Fruit fly (Drosophila melanogaster) whole organism, embryonic: ENCODE results near the gene cni.

ENCODE experiments used
- ATbp ChIP-seq: fragments of 200-800 bp; sonication (Bioruptor generic); optimal IDR thresholded peaks from 2 replicates; lab custom pipeline; 2017; ENCODE audit warnings: missing biosample characterization, mild to moderate bottlenecking, missing genetic modification characterization, missing genetic modification reagents
- Bteb2 ChIP-seq: fragments of 200-800 bp; sonication (Bioruptor generic); optimal IDR thresholded peaks from 2 replicates; lab custom pipeline; 2016; ENCODE audit warnings: missing biosample characterization, missing genetic modification characterization
- C15 ChIP-seq: fragments of 200-800 bp; sonication (Bioruptor generic); IDR thresholded peaks from 3 replicates; pipeline ENCODE4 v1.3.6; 2022; ENCODE audit warnings: missing biosample characterization, missing genetic modification characterization
- CG1024 ChIP-seq: fragments of 200-800 bp; sonication (Bioruptor generic); IDR thresholded peaks from 2 replicates; pipeline ENCODE4 v1.3.6; 2022; ENCODE audit warnings: missing biosample characterization, missing genetic modification characterization
- CG10565 ChIP-seq: fragments of 200-800 bp; sonication (Bioruptor generic); optimal IDR thresholded peaks from 3 replicates; lab custom pipeline; 2016; ENCODE audit warnings: missing biosample characterization, mild to moderate bottlenecking, missing genetic modification characterization
- CG11093 ChIP-seq: fragments of 200-800 bp; sonication (Bioruptor generic); IDR thresholded peaks from 3 replicates; pipeline ENCODE4 v1.3.6; 2022; ENCODE audit warnings: missing biosample characterization, missing genetic modification characterization
- CG11723 ChIP-seq: fragments of 200-800 bp; sonication (Bioruptor generic); optimal IDR thresholded peaks from 2 replicates; lab custom pipeline; 2017; ENCODE audit warnings: missing biosample characterization, mild to moderate bottlenecking, missing genetic modification characterization
- CG14860 ChIP-seq: fragments of 200-800 bp; sonication (Bioruptor generic); IDR thresholded peaks from 3 replicates; pipeline ENCODE4 v1.3.6; 2022; ENCODE audit warnings: missing biosample characterization, missing genetic modification characterization; ENCODE audit not compliant: partially characterized antibody
- CG14965 ChIP-seq: fragments of 200-800 bp; sonication (Bioruptor generic); optimal IDR thresholded peaks from 2 replicates; lab custom pipeline; 2016; ENCODE audit warnings: missing biosample characterization, missing genetic modification characterization, borderline replicate concordance
- CG15011 ChIP-seq: fragments of 200-800 bp; sonication (Bioruptor generic); optimal IDR thresholded peaks from 3 replicates; lab custom pipeline; 2018; ENCODE audit warnings: missing biosample characterization, mild to moderate bottlenecking, missing genetic modification characterization
- CG16863 ChIP-seq: fragments of 200-800 bp; sonication (Bioruptor generic); optimal IDR thresholded peaks from 3 replicates; lab custom pipeline; 2016; ENCODE audit warnings: missing biosample characterization, missing genetic modification characterization
- CG2120 ChIP-seq: fragments of 200-800 bp; sonication (Bioruptor generic); optimal IDR thresholded peaks from 3 replicates; lab custom pipeline; 2016; ENCODE audit warnings: missing biosample characterization, missing genetic modification characterization
- CG42726 ChIP-seq: fragments of 200-800 bp; sonication (Bioruptor generic); IDR thresholded peaks from 2 replicates; pipeline ENCODE4 v1.3.6; 2022; ENCODE audit warnings: missing biosample characterization, missing genetic modification characterization; ENCODE audit not compliant: partially characterized antibody
- CG4404 ChIP-seq: fragments of 200-800 bp; sonication (Bioruptor generic); IDR thresholded peaks from 2 replicates; pipeline ENCODE4 v1.3.6; 2022; ENCODE audit warnings: missing biosample characterization, missing genetic modification characterization
- CG6689 ChIP-seq: fragments of 200-800 bp; sonication (Bioruptor generic); IDR thresholded peaks from 2 replicates; pipeline ENCODE4 v1.3.6; 2022; ENCODE audit warnings: missing biosample characterization, missing genetic modification characterization
- CG7556 ChIP-seq: fragments of 200-800 bp; sonication (Bioruptor generic); optimal IDR thresholded peaks from 2 replicates; lab custom pipeline; 2017; ENCODE audit warnings: missing biosample characterization, mild to moderate bottlenecking, missing genetic modification characterization
- CG7839 ChIP-seq: fragments of 200-800 bp; sonication (Bioruptor generic); optimal IDR thresholded peaks from 3 replicates; lab custom pipeline; 2018; ENCODE audit warnings: missing biosample characterization, mild to moderate bottlenecking, missing genetic modification characterization, moderate library complexity
- CG8388 ChIP-seq: fragments of 200-800 bp; sonication (Bioruptor generic); optimal IDR thresholded peaks from 2 replicates; lab custom pipeline; 2019; ENCODE audit warnings: missing biosample characterization, mild to moderate bottlenecking, missing genetic modification characterization, moderate library complexity
- CG8478 ChIP-seq: fragments of >200 bp; optimal IDR thresholded peaks from 2 replicates; lab custom pipeline; 2018
- CG9215 ChIP-seq: fragments of 200-800 bp; sonication (Bioruptor generic); IDR thresholded peaks from 2 replicates; pipeline ENCODE4 v1.3.6; 2022; ENCODE audit warnings: missing biosample characterization, missing genetic modification characterization
- CTCF ChIP-seq: fragments of 200-800 bp; sonication (Bioruptor generic); optimal IDR thresholded peaks from 2 replicates; lab custom pipeline; 2017; ENCODE audit warnings: missing biosample characterization, mild to moderate bottlenecking, missing genetic modification characterization, moderate library complexity
- CoRest ChIP-seq: fragments of 200-800 bp; sonication (Bioruptor generic); optimal IDR thresholded peaks from 3 replicates; lab custom pipeline; 2018; ENCODE audit warnings: missing biosample characterization, mild to moderate bottlenecking, missing genetic modification characterization, moderate library complexity
- Dad ChIP-seq: fragments of 200-800 bp; sonication (Bioruptor generic); optimal IDR thresholded peaks from 3 replicates; lab custom pipeline; 2016; ENCODE audit warnings: missing biosample characterization, missing genetic modification characterization
- Elba2 ChIP-seq: fragments of 200-800 bp; sonication (Bioruptor generic); optimal IDR thresholded peaks from 3 replicates; lab custom pipeline; 2016; ENCODE audit warnings: missing biosample characterization, missing genetic modification characterization
- Ets97D ChIP-seq: fragments of 200-800 bp; sonication (Bioruptor generic); optimal IDR thresholded peaks from 3 replicates; lab custom pipeline; 2016; ENCODE audit warnings: missing biosample characterization, missing genetic modification characterization
- Hr3 ChIP-seq: fragments of 200-800 bp; sonication (Bioruptor generic); optimal IDR thresholded peaks from 3 replicates; lab custom pipeline; 2016; ENCODE audit warnings: missing biosample characterization, missing genetic modification characterization
- MBD-R2 ChIP-seq: fragments of 200-800 bp; sonication (Bioruptor generic); IDR thresholded peaks from 2 replicates; pipeline ENCODE4 v1.3.6; 2022; ENCODE audit warnings: missing biosample characterization, missing genetic modification characterization
- NfI ChIP-seq: fragments of 200-800 bp; sonication (Bioruptor generic); optimal IDR thresholded peaks from 3 replicates; lab custom pipeline; 2018; ENCODE audit warnings: missing biosample characterization, mild to moderate bottlenecking, missing genetic modification characterization, moderate library complexity
- Ravus ChIP-seq: fragments of 200-800 bp; sonication (Bioruptor generic); IDR thresholded peaks from 2 replicates; pipeline ENCODE4 v1.3.6; 2022; ENCODE audit warnings: missing biosample characterization, missing genetic modification characterization
- Spps ChIP-seq: fragments of 200-800 bp; sonication (Bioruptor generic); optimal IDR thresholded peaks from 2 replicates; lab custom pipeline; 2018; ENCODE audit warnings: missing biosample characterization, mild to moderate bottlenecking, missing genetic modification characterization
- Xbp1 ChIP-seq: fragments of 200-800 bp; sonication (Bioruptor generic); optimal IDR thresholded peaks from 3 replicates; lab custom pipeline; 2016; ENCODE audit warnings: missing biosample characterization, mild to moderate bottlenecking, missing genetic modification characterization
- Xrp1 ChIP-seq: fragments of 200-800 bp; sonication (Bioruptor generic); IDR thresholded peaks from 2 replicates; pipeline ENCODE4 v1.3.6; 2022; ENCODE audit warnings: missing biosample characterization, missing genetic modification characterization
- bbx ChIP-seq: fragments of 200-800 bp; sonication (Bioruptor generic); IDR thresholded peaks from 2 replicates; pipeline ENCODE4 v1.3.6; 2022; ENCODE audit warnings: missing biosample characterization, missing genetic modification characterization; ENCODE audit not compliant: partially characterized antibody
- crc ChIP-seq: fragments of 200-800 bp; sonication (Bioruptor generic); optimal IDR thresholded peaks from 2 replicates; lab custom pipeline; 2016; ENCODE audit warnings: missing biosample characterization, missing genetic modification characterization
- cwo ChIP-seq: fragments of 200-800 bp; sonication (Bioruptor generic); optimal IDR thresholded peaks from 3 replicates; lab custom pipeline; 2017; ENCODE audit warnings: missing biosample characterization, missing genetic modification characterization, mild to moderate bottlenecking, moderate library complexity, missing genetic modification reagents
- danr ChIP-seq: fragments of 200-800 bp; sonication (Bioruptor generic); IDR thresholded peaks from 2 replicates; pipeline ENCODE4 v1.3.6; 2022; ENCODE audit warnings: missing biosample characterization, missing genetic modification characterization
- dm ChIP-seq: fragments of 200-800 bp; sonication (Bioruptor generic); optimal IDR thresholded peaks from 3 replicates; lab custom pipeline; 2016; ENCODE audit warnings: missing biosample characterization, missing genetic modification characterization
- esg ChIP-seq: fragments of 200-800 bp; sonication (Bioruptor generic); conservative IDR thresholded peaks from 2 replicates; pipeline ENCODE4 v1.3.6; 2022; ENCODE audit warnings: missing biosample characterization, missing genetic modification characterization
- gsb ChIP-seq: fragments of 200-800 bp; sonication (Bioruptor generic); IDR thresholded peaks from 2 replicates; pipeline ENCODE4 v1.3.6; 2022; ENCODE audit warnings: missing biosample characterization, missing genetic modification characterization
- hb ChIP-seq: fragments of 200-800 bp; sonication (Bioruptor generic); IDR thresholded peaks from 3 replicates; pipeline ENCODE4 v1.3.6; 2022; ENCODE audit warnings: missing biosample characterization, missing genetic modification characterization; ENCODE audit not compliant: partially characterized antibody
- hbn ChIP-seq: fragments of 200-800 bp; sonication (Bioruptor generic); IDR thresholded peaks from 2 replicates; pipeline ENCODE4 v1.3.6; 2022; ENCODE audit warnings: missing biosample characterization, missing genetic modification characterization; ENCODE audit not compliant: partially characterized antibody
- ken ChIP-seq: fragments of 200-800 bp; sonication (Bioruptor generic); IDR thresholded peaks from 3 replicates; pipeline ENCODE4 v1.3.6; 2022; ENCODE audit warnings: missing biosample characterization, missing genetic modification characterization
- kni ChIP-seq: fragments of 200-800 bp; sonication (Bioruptor generic); optimal IDR thresholded peaks from 3 replicates; lab custom pipeline; 2017; ENCODE audit warnings: mild to moderate bottlenecking, missing biosample characterization, missing genetic modification reagents, missing genetic modification characterization
- lilli ChIP-seq: fragments of 200-800 bp; sonication (Bioruptor generic); optimal IDR thresholded peaks from 3 replicates; lab custom pipeline; 2016; ENCODE audit warnings: missing biosample characterization, missing genetic modification characterization
- psq ChIP-seq: fragments of 200-800 bp; sonication (Bioruptor generic); optimal IDR thresholded peaks from 2 replicates; lab custom pipeline; 2017; ENCODE audit warnings: missing biosample characterization, missing genetic modification characterization
- repo ChIP-seq: fragments of 200-800 bp; sonication (Bioruptor generic); optimal IDR thresholded peaks from 2 replicates; lab custom pipeline; 2016; ENCODE audit warnings: missing biosample characterization, missing genetic modification characterization
- ro ChIP-seq: fragments of 200-800 bp; sonication (Bioruptor generic); IDR thresholded peaks from 2 replicates; pipeline ENCODE4 v1.3.6; 2022; ENCODE audit warnings: missing biosample characterization, missing genetic modification characterization
- salm ChIP-seq: fragments of 200-800 bp; sonication (Bioruptor generic); optimal IDR thresholded peaks from 2 replicates; lab custom pipeline; 2018; ENCODE audit warnings: missing biosample characterization, mild to moderate bottlenecking, missing genetic modification characterization
- unpg ChIP-seq: fragments of 200-800 bp; sonication (Bioruptor generic); optimal IDR thresholded peaks from 3 replicates; lab custom pipeline; 2018; ENCODE audit warnings: missing biosample characterization, mild to moderate bottlenecking, missing genetic modification characterization, moderate library complexity
- vfl ChIP-seq: fragments of 200-800 bp; sonication (Bioruptor generic); optimal IDR thresholded peaks from 2 replicates; lab custom pipeline; 2016; ENCODE audit warnings: missing biosample characterization, missing genetic modification characterization
- vvl ChIP-seq: fragments of 200-800 bp; sonication (Bioruptor generic); IDR thresholded peaks from 2 replicates; pipeline ENCODE4 v1.3.6; 2022; ENCODE audit warnings: missing biosample characterization, missing genetic modification characterization

The cni gene

DNA sequence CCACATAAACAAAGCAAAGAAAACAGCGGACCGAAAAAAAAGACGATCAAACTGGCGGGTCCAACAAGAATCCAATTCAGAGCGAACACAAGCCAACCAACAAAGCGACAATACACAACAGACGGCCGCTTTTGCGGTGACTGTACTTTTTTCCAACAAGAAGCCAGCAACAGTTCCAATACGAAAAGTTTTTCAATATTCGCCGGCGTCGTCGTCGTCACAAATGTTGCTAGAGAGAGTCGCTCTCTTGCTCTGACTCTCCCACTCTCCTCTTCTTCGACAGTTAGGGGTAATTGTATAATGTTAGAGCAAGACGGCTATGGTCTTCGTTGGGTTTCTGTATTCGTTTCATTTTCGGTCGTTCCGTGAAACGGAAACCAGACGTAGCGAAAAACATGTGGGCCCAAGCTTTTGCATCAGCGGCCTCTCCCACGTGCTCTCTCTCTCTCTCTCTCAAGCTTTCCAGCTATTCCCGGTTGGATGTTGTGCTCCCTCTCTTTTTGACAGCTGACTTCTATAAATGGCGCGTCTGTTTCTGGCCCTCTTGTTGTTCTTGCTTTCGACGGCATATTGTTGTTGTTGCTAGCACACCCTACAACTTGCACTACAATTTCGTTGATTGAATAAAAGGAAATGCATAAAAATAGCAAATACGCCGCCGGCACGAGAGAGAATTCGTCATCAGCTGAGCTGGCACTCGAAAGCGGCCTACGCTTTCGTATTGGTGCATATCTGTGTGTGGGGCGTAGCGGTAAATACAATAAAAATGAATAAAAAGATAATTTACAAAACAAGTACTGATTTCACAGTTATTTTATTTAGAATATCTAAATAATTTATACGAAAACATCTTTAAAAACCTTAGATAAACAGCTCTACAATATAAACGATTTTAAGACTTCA, 41.0 kb downstream of the cni start (continued):
- TF ChIP-seq CG14860 (no peak), vvl (GFP tag; lab: Robert Waterston, UW) (no peak), CG6689 (GFP tag; lab: Robert Waterston, UW) (no peak), CG2120 (no peak), CG7839 (tag; lab: Kevin White, UChicago) (peak; percentile 57), Spps (tag; lab: Kevin White, UChicago) (no peak), CG11093 (GFP tag; lab: Robert Waterston, UW) (no peak), Xrp1 (GFP tag; lab: Robert Waterston, UW) (no peak), CTCF (GFP tag; lab: Kevin White, UChicago) (peak; percentile 51), CG8478 (lab: Kevin White, UChicago) (no peak), Ravus (GFP tag; lab: Robert Waterston, UW) (no peak), dm (GFP tag; lab: Kevin White, UChicago) (peak; percentile 99), kni (GFP tag; lab: Kevin White, UChicago) (peak; percentile 93), cwo (GFP tag; lab: Kevin White, UChicago) (peak; percentile 73), psq (GFP tag; lab: Kevin White, UChicago) (peak; percentile 16), CoRest (tag; lab: Kevin White, UChicago) (no peak), lilli (GFP tag; lab: Kevin White, UChicago) (peak; percentile 23), Elba2 (GFP tag; lab: Kevin White, UChicago) (peak; percentile 69), unpg (peak; percentile 71), CG42726 (GFP tag; lab: Robert Waterston, UW) (no peak), ATbp (GFP tag; lab: Kevin White, UChicago) (peak; percentile 90), repo (GFP tag; lab: Kevin White, UChicago) (peak; percentile 21), vfl (no peak), danr (GFP tag; lab: Robert Waterston, UW) (no peak), salm (tag; lab: Kevin White, UChicago) (peak; percentile 28), CG9215 (GFP tag; lab: Robert Waterston, UW) (no peak), Dad (GFP tag; lab: Kevin White, UChicago) (peak; percentile 36), crc (GFP tag; lab: Kevin White, UChicago) (no peak), ken (GFP tag; lab: Robert Waterston, UW) (no peak), NfI (GFP tag; lab: Kevin White, UChicago) (peak; percentile 86), CG8388 (GFP tag; lab: Kevin White, UChicago) (peak; percentile 66), hbn (GFP tag; lab: Robert Waterston, UW) (no peak), CG15011 (GFP tag; lab: Kevin White, UChicago) (peak; percentile 74), bbx (GFP tag; lab: Robert Waterston, UW) (no peak), esg (GFP tag; lab: Robert Waterston, UW) (no peak), MBD-R2 (no peak), Ets97D (GFP tag; lab: Kevin White, UChicago) (peak; percentile 98), C15 (no peak), CG4404 (GFP tag; lab: Robert Waterston, UW) (no peak), Bteb2 (GFP tag; lab: Kevin White, UChicago) (peak; percentile 28), CG1024 (GFP tag; lab: Robert Waterston, UW) (no peak), Xbp1 (GFP tag; lab: Kevin White, UChicago) (no peak), CG10565 (GFP tag; lab: Kevin White, UChicago) (no peak), ro (GFP tag; lab: Robert Waterston, UW) (no peak), CG7556 (GFP tag; lab: Kevin White, UChicago) (peak; percentile 24), CG11723 (GFP tag; lab: Kevin White, UChicago) (peak; percentile 77), CG14965 (GFP tag; lab: Kevin White, UChicago) (peak; percentile 17), gsb (GFP tag; lab: Robert Waterston, UW) (no peak), Hr3 (GFP tag; lab: Kevin White, UChicago) (no peak), hb (GFP tag; lab: Robert Waterston, UW) (no peak), CG16863 (GFP tag; lab: Kevin White, UChicago) (peak; percentile 28)
